Fruit fly (Drosophila melanogaster) whole organism, adult: ENCODE data around the gene CG3610.

Experiments used
- CG11617 ChIP-seq: fragments of 200-800 bp; sonication (Bioruptor generic); optimal IDR thresholded peaks from 2 replicates; lab custom pipeline; 2017; ENCODE audit warnings: mild to moderate bottlenecking, missing biosample characterization, missing genetic modification reagents, missing genetic modification characterization
- CG12768 ChIP-seq: fragments of 200-800 bp; sonication (Bioruptor generic); optimal IDR thresholded peaks from 2 replicates; lab custom pipeline; 2017; ENCODE audit warnings: missing biosample characterization, missing genetic modification characterization, mild to moderate bottlenecking, moderate library complexity, missing genetic modification reagents
- CG14711 ChIP-seq: fragments of 200-800 bp; sonication (Bioruptor generic); optimal IDR thresholded peaks from 2 replicates; lab custom pipeline; 2018; ENCODE audit warnings: missing biosample characterization, mild to moderate bottlenecking, missing genetic modification characterization, moderate library complexity
- CG1620 ChIP-seq: fragments of 200-800 bp; sonication (Bioruptor generic); optimal IDR thresholded peaks from 2 replicates; lab custom pipeline; 2016; ENCODE audit warnings: missing biosample characterization, missing genetic modification characterization
- CG33017 ChIP-seq: fragments of 200-800 bp; sonication (Bioruptor generic); optimal IDR thresholded peaks from 2 replicates; lab custom pipeline; 2018; ENCODE audit warnings: missing biosample characterization, mild to moderate bottlenecking, missing genetic modification characterization, moderate library complexity
- CG5204 ChIP-seq: fragments of 200-800 bp; sonication (Bioruptor generic); optimal IDR thresholded peaks from 2 replicates; lab custom pipeline; 2016; ENCODE audit warnings: missing biosample characterization, missing genetic modification characterization
- CG7045 ChIP-seq: fragments of 200-800 bp; sonication (Bioruptor generic); optimal IDR thresholded peaks from 2 replicates; lab custom pipeline; 2017; ENCODE audit warnings: missing biosample characterization, mild to moderate bottlenecking, missing genetic modification characterization
- CG7101 ChIP-seq: fragments of 200-800 bp; sonication (Bioruptor generic); optimal IDR thresholded peaks from 2 replicates; lab custom pipeline; 2018; ENCODE audit warnings: missing biosample characterization, mild to moderate bottlenecking, missing genetic modification characterization, moderate library complexity
- Clk ChIP-seq: fragments of 200-800 bp; sonication (Bioruptor generic); optimal IDR thresholded peaks from 2 replicates; lab custom pipeline; 2017; ENCODE audit warnings: missing biosample characterization, missing genetic modification characterization
- Crg-1 ChIP-seq: fragments of 200-800 bp; sonication (Bioruptor generic); optimal IDR thresholded peaks from 2 replicates; lab custom pipeline; 2016; ENCODE audit warnings: missing biosample characterization, missing genetic modification characterization
- Hr96 ChIP-seq: fragments of 200-800 bp; sonication (Bioruptor generic); optimal IDR thresholded peaks from 2 replicates; lab custom pipeline; 2016; ENCODE audit warnings: missing biosample characterization, missing genetic modification characterization
- Mnt ChIP-seq: fragments of 200-800 bp; sonication (Bioruptor generic); optimal IDR thresholded peaks from 2 replicates; lab custom pipeline; 2016; ENCODE audit warnings: missing biosample characterization, mild to moderate bottlenecking, missing genetic modification characterization
- bab1 ChIP-seq: fragments of 200-800 bp; sonication (Bioruptor generic); optimal IDR thresholded peaks from 3 replicates; lab custom pipeline; 2019; ENCODE audit warnings: missing biosample characterization, mild to moderate bottlenecking, missing genetic modification characterization, moderate library complexity
- cic ChIP-seq: fragments of 200-800 bp; sonication (Bioruptor generic); optimal IDR thresholded peaks from 2 replicates; lab custom pipeline; 2017; ENCODE audit warnings: missing biosample characterization, mild to moderate bottlenecking, missing genetic modification characterization, moderate library complexity
- cnc ChIP-seq, 2 experiments: fragments of >200 bp; optimal IDR thresholded peaks; 2 replicates each; lab custom pipeline; 2017
- kay ChIP-seq: fragments of 200-800 bp; sonication (Bioruptor generic); peaks from one replicate; lab custom pipeline; 2016; ENCODE audit warnings: missing biosample characterization, missing genetic modification characterization, borderline replicate concordance
- ovo ChIP-seq: fragments of 200-800 bp; sonication (Bioruptor generic); optimal IDR thresholded peaks from 2 replicates; lab custom pipeline; 2016; ENCODE audit warnings: missing biosample characterization, missing genetic modification characterization
- pad ChIP-seq: fragments of 200-800 bp; sonication (Bioruptor generic); optimal IDR thresholded peaks from 3 replicates; lab custom pipeline; 2017; ENCODE audit warnings: missing biosample characterization, missing genetic modification characterization, mild to moderate bottlenecking, moderate library complexity, missing genetic modification reagents
- tj ChIP-seq: fragments of 200-800 bp; sonication (Bioruptor generic); optimal IDR thresholded peaks from 3 replicates; lab custom pipeline; 2017; ENCODE audit warnings: missing biosample characterization, mild to moderate bottlenecking, missing genetic modification characterization, moderate library complexity
- toe ChIP-seq: fragments of 200-800 bp; sonication (Bioruptor generic); optimal IDR thresholded peaks from 2 replicates; lab custom pipeline; 2016; ENCODE audit warnings: missing biosample characterization, missing genetic modification characterization

Gene CG3610

DNA sequence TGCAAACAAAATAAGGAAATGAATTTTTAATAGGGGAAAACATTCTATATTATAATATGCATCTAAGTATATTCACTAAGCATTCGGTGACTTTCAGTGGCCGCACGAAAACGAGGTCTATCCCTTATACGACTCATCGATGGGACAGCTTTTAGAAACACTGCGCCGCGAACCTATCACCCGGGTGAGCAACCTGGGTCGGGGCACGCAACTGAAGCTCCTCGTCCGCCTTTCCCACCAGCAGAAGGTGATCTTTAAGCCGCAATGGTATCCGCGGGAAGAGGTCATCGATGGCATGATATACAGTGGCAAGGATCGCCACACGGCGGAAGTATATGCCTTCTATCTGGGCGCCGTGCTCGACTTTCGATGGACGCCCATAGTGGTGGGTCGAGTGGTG lies 36.0 kb downstream of the CG3610 start:
- TF ChIP-seq CG7101 (no peak), toe (GFP tag; lab: Kevin White, UChicago) (no peak), cnc (optimal IDR thresholded peaks at IDR 0.05; lab: Kevin White, UChicago) (no peak), Clk (no peak), Mnt (GFP tag; lab: Kevin White, UChicago) (no peak), CG14711 (no peak), ovo (GFP tag; lab: Kevin White, UChicago) (no peak), CG11617 (GFP tag; lab: Kevin White, UChicago) (no peak), CG33017 (tag; lab: Kevin White, UChicago) (no peak), cic (no peak), CG12768 (GFP tag; lab: Kevin White, UChicago) (no peak), Crg-1 (GFP tag; lab: Kevin White, UChicago) (no peak), pad (GFP tag; lab: Kevin White, UChicago) (no peak), tj (GFP tag; lab: Kevin White, UChicago) (no peak), CG5204 (GFP tag; lab: Kevin White, UChicago) (no peak), CG7045 (GFP tag; lab: Kevin White, UChicago) (no peak)

DNA sequence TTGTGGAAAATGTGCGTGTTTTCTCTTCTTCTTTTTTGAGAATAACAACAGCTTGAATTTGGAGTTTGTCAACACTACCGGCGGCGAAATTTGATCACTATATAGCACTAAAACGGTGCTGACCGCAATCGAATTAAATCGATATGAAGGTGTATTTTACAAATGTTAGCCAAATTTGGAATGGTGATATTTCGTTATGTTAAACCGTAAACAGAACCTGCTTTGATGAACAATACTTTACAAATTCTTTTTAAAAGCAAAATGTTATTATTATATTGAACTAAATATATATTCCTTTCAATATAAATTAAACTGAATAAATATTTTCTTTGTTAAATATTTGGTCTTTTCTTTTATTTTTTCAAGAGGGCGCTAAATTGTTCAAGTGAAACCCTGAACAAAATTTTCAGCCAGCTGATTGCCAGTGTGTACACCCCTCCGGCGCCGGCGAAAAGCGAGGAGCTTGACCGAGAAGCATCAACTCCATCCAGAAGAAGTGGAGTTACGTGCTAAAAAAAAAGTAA lies 41.2 kb downstream of the CG3610 start, which contains the start of the genes Rrp6, CG33331 and CG33332:
Gene Rrp6, minus strand, starts transcription at position 236 of the 524 bp plus-strand sequence.
Gene CG33331, plus strand, starts transcription at position 446 of the 524 bp plus-strand sequence.
Gene CG33332, plus strand, starts transcription at position 446 of the 524 bp plus-strand sequence.
- TF ChIP-seq CG1620 (peak; percentile 83), CG12768 (GFP tag; lab: Kevin White, UChicago) (peak; percentile 88), CG5204 (GFP tag; lab: Kevin White, UChicago) (no peak), tj (GFP tag; lab: Kevin White, UChicago) (peak; percentile 52), bab1 (GFP tag; lab: Kevin White, UChicago) (peak; percentile 83), CG14711 (peak; percentile 84), Hr96 (GFP tag; lab: Kevin White, UChicago) (no peak), ovo (GFP tag; lab: Kevin White, UChicago) (peak; percentile 64), Mnt (GFP tag; lab: Kevin White, UChicago) (peak; percentile 92), Crg-1 (GFP tag; lab: Kevin White, UChicago) (peak; percentile 90), CG33017 (tag; lab: Kevin White, UChicago) (peak; percentile 76), CG7045 (GFP tag; lab: Kevin White, UChicago) (peak; percentile 85), cic (peak; percentile 26), CG11617 (GFP tag; lab: Kevin White, UChicago) (peak; percentile 83), Clk (peak; percentile 73), kay (no peak), CG7101 (peak; percentile 85), pad (GFP tag; lab: Kevin White, UChicago) (peak; percentile 76), cnc (optimal IDR thresholded peaks at IDR 0.05; lab: Kevin White, UChicago) (no peak)

DNA sequence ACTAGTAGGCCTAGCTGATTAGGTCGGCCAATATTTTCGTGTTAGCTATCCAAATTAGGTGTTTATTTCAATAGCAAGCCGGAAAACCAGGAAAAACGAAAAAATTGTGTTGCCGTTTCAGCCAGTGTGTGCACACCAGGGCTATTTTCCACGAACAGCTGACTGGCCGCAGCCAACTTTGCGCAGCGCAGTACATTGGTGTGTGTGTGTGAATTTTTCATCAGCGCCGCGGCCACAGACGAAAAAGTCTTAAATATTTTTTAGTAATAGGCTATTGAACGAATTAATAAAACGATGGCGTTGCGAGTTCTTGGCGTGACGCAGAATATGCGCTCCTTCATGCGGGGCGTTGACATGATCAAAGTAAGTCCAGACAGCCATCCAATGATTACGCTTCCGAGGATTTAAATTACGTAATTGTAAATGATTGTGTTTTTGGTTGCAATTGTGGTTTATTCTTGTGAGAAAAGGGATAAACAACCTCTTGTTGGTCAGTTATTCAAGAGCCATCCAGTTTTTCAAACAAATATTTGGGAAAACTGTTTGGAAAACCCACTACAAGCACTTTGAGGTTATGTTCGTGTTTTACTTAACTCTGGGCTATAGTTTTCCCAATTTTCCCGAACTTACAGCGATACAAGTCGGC lies 45.3 kb downstream of the CG3610 start, which contains the start of the genes CycC and UQCR-C1:
Gene CycC, minus strand, starts transcription at position 142 of the 646 bp plus-strand sequence.
Gene UQCR-C1, plus strand, starts transcription at position 168 of the 646 bp plus-strand sequence.
- TF ChIP-seq CG5204 (GFP tag; lab: Kevin White, UChicago) (no peak), bab1 (GFP tag; lab: Kevin White, UChicago) (peak; percentile 70), CG7101 (peak; percentile 19), Mnt (GFP tag; lab: Kevin White, UChicago) (no peak), tj (GFP tag; lab: Kevin White, UChicago) (no peak), CG33017 (tag; lab: Kevin White, UChicago) (no peak), CG12768 (GFP tag; lab: Kevin White, UChicago) (no peak), Hr96 (GFP tag; lab: Kevin White, UChicago) (no peak), kay (no peak)

DNA sequence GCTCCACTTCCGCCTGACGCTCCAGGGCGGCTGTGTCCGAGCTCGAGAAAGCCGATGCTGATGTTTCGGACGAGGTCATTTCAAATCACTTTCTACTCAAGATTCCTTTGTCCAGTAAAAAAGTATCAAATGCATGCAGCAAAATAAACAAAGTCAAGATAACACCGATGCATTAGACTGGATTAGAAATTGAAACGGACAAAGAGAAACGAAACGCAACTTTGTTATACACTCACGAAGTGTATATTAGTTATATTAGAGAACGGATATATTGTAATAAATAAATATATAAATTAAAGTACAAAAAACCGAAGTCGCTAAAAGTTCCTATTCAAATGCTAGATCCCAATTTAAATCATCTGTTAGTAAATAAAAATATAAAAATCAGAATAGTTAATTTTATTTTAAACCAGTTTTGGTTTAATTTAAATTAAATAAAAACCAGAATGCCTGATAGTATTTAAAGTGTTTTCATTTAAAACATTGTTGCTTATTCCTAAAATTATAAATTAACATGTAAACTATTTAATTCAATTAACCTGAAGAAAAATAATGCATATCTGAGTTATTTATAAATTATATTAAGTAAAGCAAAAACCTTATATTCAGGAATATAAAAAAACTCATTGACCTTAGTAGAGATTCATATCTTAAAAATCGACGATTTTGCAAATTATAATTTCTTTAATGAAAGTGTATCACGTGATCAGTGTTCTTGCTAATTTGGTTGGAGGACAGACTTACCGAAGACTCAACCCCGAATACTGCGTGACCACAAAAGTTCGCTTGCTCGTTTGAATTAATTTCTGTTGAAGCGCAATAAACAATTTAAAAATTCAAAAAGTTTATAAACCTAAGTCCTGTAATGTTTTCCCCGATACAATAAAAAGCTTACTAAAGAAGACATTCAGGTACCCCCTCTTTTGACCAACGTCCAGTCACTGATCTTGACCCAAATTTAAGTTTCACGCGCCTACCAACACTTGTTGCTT lies 49.2 kb downstream of the CG3610 start, which contains the start of gene Dph2:
Gene Dph2, minus strand, starts transcription at position 164 of the 992 bp plus-strand sequence.
- TF ChIP-seq CG33017 (tag; lab: Kevin White, UChicago) = peak; percentile 88
- TF ChIP-seq tj (GFP tag; lab: Kevin White, UChicago) = peak; percentile 82
- TF ChIP-seq kay = no peak
- peak; percentile 89 for TF ChIP-seq CG7101
- peak; percentile 40 for TF ChIP-seq bab1 (GFP tag; lab: Kevin White, UChicago)
- peak; percentile 46 for TF ChIP-seq Mnt (GFP tag; lab: Kevin White, UChicago)
- peak; percentile 42 for TF ChIP-seq CG1620
- TF ChIP-seq pad (GFP tag; lab: Kevin White, UChicago) = no peak
- TF ChIP-seq CG12768 (GFP tag; lab: Kevin White, UChicago) = no peak
- peak; percentile 53 for TF ChIP-seq CG11617 (GFP tag; lab: Kevin White, UChicago)
- TF ChIP-seq Crg-1 (GFP tag; lab: Kevin White, UChicago) = no peak
- TF ChIP-seq toe (GFP tag; lab: Kevin White, UChicago) = no peak
- TF ChIP-seq CG7045 (GFP tag; lab: Kevin White, UChicago) = peak; percentile 71
- TF ChIP-seq CG14711 = peak; percentile 81

DNA sequence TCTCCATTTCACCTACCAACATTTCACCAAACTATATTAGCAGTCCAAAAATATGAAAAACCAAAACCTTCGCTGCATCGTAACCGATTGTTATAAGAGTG lies 49.8 kb downstream of the CG3610 start, which contains the start of gene CG14860:
Gene CG14860, plus strand, starts transcription at position 2 of the 101 bp plus-strand sequence.
- no peak for TF ChIP-seq CG14711
- TF ChIP-seq CG7045 (GFP tag; lab: Kevin White, UChicago) = no peak
- no peak for TF ChIP-seq toe (GFP tag; lab: Kevin White, UChicago)
- no peak for TF ChIP-seq kay
- TF ChIP-seq CG1620 = no peak
- TF ChIP-seq pad (GFP tag; lab: Kevin White, UChicago) = no peak
- TF ChIP-seq cic = no peak
- TF ChIP-seq CG7101 = no peak
- no peak for TF ChIP-seq Hr96 (GFP tag; lab: Kevin White, UChicago)
- TF ChIP-seq cnc (optimal IDR thresholded peaks at IDR 0.05; lab: Kevin White, UChicago) = no peak
- no peak for TF ChIP-seq ovo (GFP tag; lab: Kevin White, UChicago)
- TF ChIP-seq CG33017 (tag; lab: Kevin White, UChicago) = no peak
- TF ChIP-seq Clk = no peak
- TF ChIP-seq Mnt (GFP tag; lab: Kevin White, UChicago) = no peak
- no peak for TF ChIP-seq bab1 (GFP tag; lab: Kevin White, UChicago)
